Fruit fly (Drosophila melanogaster) whole organism, embryonic: ENCODE results near the gene CG5849.

Source experiments
- BtbVII ChIP-seq: fragments of 200-800 bp; sonication (Bioruptor generic); optimal IDR thresholded peaks from 3 replicates; lab custom pipeline; 2017; ENCODE audit warnings: missing biosample characterization, mild to moderate bottlenecking, missing genetic modification characterization
- CG11695 ChIP-seq: fragments of 200-800 bp; sonication (Bioruptor generic); IDR thresholded peaks from 3 replicates; pipeline ENCODE4 v1.3.6; 2022; ENCODE audit warnings: missing biosample characterization, missing genetic modification characterization
- CG12391 ChIP-seq: fragments of 200-800 bp; sonication (Bioruptor generic); optimal IDR thresholded peaks from 3 replicates; lab custom pipeline; 2018; ENCODE audit warnings: missing biosample characterization, mild to moderate bottlenecking, missing genetic modification characterization, moderate library complexity
- CG12659 ChIP-seq: fragments of 200-800 bp; sonication (Bioruptor generic); optimal IDR thresholded peaks from 3 replicates; lab custom pipeline; 2017; ENCODE audit warnings: mild to moderate bottlenecking, missing biosample characterization, missing genetic modification reagents, missing genetic modification characterization
- CG13424 ChIP-seq: fragments of 200-800 bp; sonication (Bioruptor generic); optimal IDR thresholded peaks from 2 replicates; lab custom pipeline; 2019; ENCODE audit warnings: missing biosample characterization, mild to moderate bottlenecking, missing genetic modification characterization, moderate library complexity
- CG14710 ChIP-seq: fragments of 200-800 bp; sonication (Bioruptor generic); optimal IDR thresholded peaks from 3 replicates; lab custom pipeline; 2019; ENCODE audit warnings: missing biosample characterization, mild to moderate bottlenecking, missing genetic modification characterization, moderate library complexity
- CG16813 ChIP-seq: fragments of 200-800 bp; sonication (Bioruptor generic); IDR thresholded peaks from 3 replicates; pipeline ENCODE4 v1.3.6; 2022; ENCODE audit warnings: missing biosample characterization, missing genetic modification characterization; ENCODE audit not compliant: partially characterized antibody
- CG17359 ChIP-seq: fragments of 200-800 bp; sonication (Bioruptor generic); optimal IDR thresholded peaks from 3 replicates; lab custom pipeline; 2018; ENCODE audit warnings: missing biosample characterization, mild to moderate bottlenecking, missing genetic modification characterization, moderate library complexity
- CG17361 ChIP-seq: fragments of 200-800 bp; sonication (Bioruptor generic); IDR thresholded peaks from 3 replicates; pipeline ENCODE4 v1.3.6; 2022; ENCODE audit warnings: missing biosample characterization, missing genetic modification characterization
- CG17385 ChIP-seq: fragments of 200-800 bp; sonication (Bioruptor generic); optimal IDR thresholded peaks from 3 replicates; lab custom pipeline; 2018; ENCODE audit warnings: missing biosample characterization, mild to moderate bottlenecking, missing genetic modification characterization
- CG2712 ChIP-seq: fragments of 200-800 bp; optimal IDR thresholded peaks from 3 replicates; lab custom pipeline; 2019; ENCODE audit warnings: missing biosample characterization, mild to moderate bottlenecking, missing genetic modification characterization, moderate library complexity
- CG30431 ChIP-seq: fragments of 200-800 bp; sonication (Bioruptor generic); optimal IDR thresholded peaks from 2 replicates; lab custom pipeline; 2017; ENCODE audit warnings: missing biosample characterization, missing genetic modification characterization
- CG31441 ChIP-seq: fragments of 200-800 bp; sonication (Bioruptor generic); IDR thresholded peaks from 2 replicates; pipeline ENCODE4 v1.3.6; 2022; ENCODE audit warnings: missing biosample characterization, missing genetic modification characterization
- CG4360 ChIP-seq: fragments of 200-800 bp; sonication (Bioruptor generic); IDR thresholded peaks from 2 replicates; pipeline ENCODE4 v1.3.6; 2022; ENCODE audit warnings: missing biosample characterization, missing genetic modification characterization
- CG4424 ChIP-seq: fragments of 200-800 bp; sonication (Bioruptor generic); optimal IDR thresholded peaks from 3 replicates; lab custom pipeline; 2016; ENCODE audit warnings: missing biosample characterization, missing genetic modification characterization
- CG7839 ChIP-seq: fragments of 200-800 bp; sonication (Bioruptor generic); optimal IDR thresholded peaks from 3 replicates; lab custom pipeline; 2018; ENCODE audit warnings: missing biosample characterization, mild to moderate bottlenecking, missing genetic modification characterization, moderate library complexity
- CG7963 ChIP-seq: fragments of 200-800 bp; sonication (Bioruptor generic); IDR thresholded peaks from 3 replicates; pipeline ENCODE4 v1.3.6; 2022; ENCODE audit warnings: missing biosample characterization, missing genetic modification characterization; ENCODE audit not compliant: partially characterized antibody
- CG8388 ChIP-seq: fragments of 200-800 bp; sonication (Bioruptor generic); optimal IDR thresholded peaks from 2 replicates; lab custom pipeline; 2019; ENCODE audit warnings: missing biosample characterization, mild to moderate bottlenecking, missing genetic modification characterization, moderate library complexity
- CG9817 ChIP-seq: fragments of 200-800 bp; sonication (Bioruptor generic); optimal IDR thresholded peaks from 2 replicates; lab custom pipeline; 2018; ENCODE audit warnings: missing biosample characterization, mild to moderate bottlenecking, missing genetic modification characterization, moderate library complexity
- HLH3B ChIP-seq: fragments of 200-800 bp; sonication (Bioruptor generic); IDR thresholded peaks from 2 replicates; pipeline ENCODE4 v1.3.6; 2022; ENCODE audit warnings: missing biosample characterization, missing genetic modification characterization
- Hmr ChIP-seq: fragments of 200-800 bp; sonication (Bioruptor generic); optimal IDR thresholded peaks from 3 replicates; lab custom pipeline; 2017; ENCODE audit warnings: mild to moderate bottlenecking, missing biosample characterization, missing genetic modification reagents, missing genetic modification characterization
- Hr3 ChIP-seq: fragments of 200-800 bp; sonication (Bioruptor generic); optimal IDR thresholded peaks from 3 replicates; lab custom pipeline; 2016; ENCODE audit warnings: missing biosample characterization, missing genetic modification characterization
- Hr51 ChIP-seq, 2 experiments: fragments of 200-800 bp; sonication (Bioruptor generic); optimal IDR thresholded peaks; 2 replicates in 1 of 2; 3 replicates in 1 of 2; lab custom pipeline; 2016 to 2018; ENCODE audit warnings: missing biosample characterization in 2 of 2, missing genetic modification characterization in 2 of 2, mild to moderate bottlenecking in 1 of 2, moderate library complexity in 1 of 2
- Mad ChIP-seq: fragments of 200-800 bp; sonication (Bioruptor generic); optimal IDR thresholded peaks from 2 replicates; lab custom pipeline; 2016; ENCODE audit warnings: missing biosample characterization, missing genetic modification characterization
- NC2β ChIP-seq: fragments of 200-800 bp; sonication (Bioruptor generic); optimal IDR thresholded peaks from 2 replicates; lab custom pipeline; 2016; ENCODE audit warnings: missing biosample characterization, missing genetic modification characterization
- PHDP ChIP-seq: fragments of 200-800 bp; sonication (Bioruptor generic); optimal IDR thresholded peaks from 3 replicates; lab custom pipeline; 2018; ENCODE audit warnings: missing biosample characterization, mild to moderate bottlenecking, missing genetic modification characterization, moderate library complexity
- Sox102F ChIP-seq: fragments of 200-800 bp; sonication (Bioruptor generic); optimal IDR thresholded peaks from 2 replicates; lab custom pipeline; 2018; ENCODE audit warnings: missing biosample characterization, mild to moderate bottlenecking, missing genetic modification characterization, moderate library complexity
- Ssrp ChIP-seq: fragments of 200-800 bp; sonication (Bioruptor generic); optimal IDR thresholded peaks from 2 replicates; lab custom pipeline; 2018; ENCODE audit warnings: missing biosample characterization, mild to moderate bottlenecking, missing genetic modification characterization, moderate library complexity
- Xbp1 ChIP-seq: fragments of 200-800 bp; sonication (Bioruptor generic); optimal IDR thresholded peaks from 3 replicates; lab custom pipeline; 2016; ENCODE audit warnings: missing biosample characterization, mild to moderate bottlenecking, missing genetic modification characterization
- bcd ChIP-seq: fragments of 200-800 bp; sonication (Bioruptor generic); optimal IDR thresholded peaks from 2 replicates; lab custom pipeline; 2017; ENCODE audit warnings: missing biosample characterization, mild to moderate bottlenecking, missing genetic modification characterization
- bsh ChIP-seq, 2 experiments: fragments of 200-800 bp; sonication (Bioruptor generic); optimal IDR thresholded peaks; 2 replicates each; lab custom pipeline; 2017 to 2018; ENCODE audit warnings: mild to moderate bottlenecking in 2 of 2, missing biosample characterization in 2 of 2, missing genetic modification characterization in 2 of 2, moderate library complexity in 1 of 2
- ci ChIP-seq: fragments of 200-800 bp; sonication (Bioruptor generic); IDR thresholded peaks from 3 replicates; pipeline ENCODE4 v1.3.6; 2022; ENCODE audit warnings: missing biosample characterization, missing genetic modification characterization
- crc ChIP-seq: fragments of 200-800 bp; sonication (Bioruptor generic); optimal IDR thresholded peaks from 2 replicates; lab custom pipeline; 2016; ENCODE audit warnings: missing biosample characterization, missing genetic modification characterization
- gem ChIP-seq: fragments of 200-800 bp; sonication (Bioruptor generic); optimal IDR thresholded peaks from 2 replicates; lab custom pipeline; 2019; ENCODE audit warnings: missing biosample characterization, mild to moderate bottlenecking, missing genetic modification characterization, moderate library complexity
- grau ChIP-seq: fragments of 200-800 bp; optimal IDR thresholded peaks from 3 replicates; lab custom pipeline; 2019; ENCODE audit warnings: missing biosample characterization, mild to moderate bottlenecking, missing genetic modification characterization, moderate library complexity
- hkb ChIP-seq, 2 experiments: fragments of 200-800 bp in 1 of 2; fragments of >200 bp in 1 of 2; sonication (Bioruptor generic) in 1 of 2; IDR thresholded peaks in 1 of 2; optimal IDR thresholded peaks in 1 of 2; 2 replicates each; pipeline versions ENCODE4 v1.3.6 to Lab custom; 2017 to 2022; ENCODE audit warnings: missing biosample characterization in 1 of 2, missing genetic modification characterization in 1 of 2
- nau ChIP-seq: fragments of 200-800 bp; sonication (Bioruptor generic); optimal IDR thresholded peaks from 3 replicates; lab custom pipeline; 2017; ENCODE audit warnings: missing biosample characterization, mild to moderate bottlenecking, missing genetic modification characterization, missing genetic modification reagents
- sc ChIP-seq, 3 experiments: fragments of >200 bp in 2 of 3; fragments of 200-800 bp in 1 of 3; sonication (Bioruptor generic) in 1 of 3; optimal IDR thresholded peaks; 2 replicates in 2 of 3; 3 replicates in 1 of 3; lab custom pipeline; 2017; ENCODE audit warnings: mild to moderate bottlenecking in 1 of 3, missing biosample characterization in 1 of 3, missing genetic modification characterization in 1 of 3, missing genetic modification reagents in 1 of 3
- sens ChIP-seq: fragments of 200-800 bp; sonication (Bioruptor generic); peaks from one replicate; lab custom pipeline; 2016; ENCODE audit warnings: missing biosample characterization, missing genetic modification characterization
- sug ChIP-seq: fragments of 200-800 bp; optimal IDR thresholded peaks from 2 replicates; lab custom pipeline; 2019; ENCODE audit warnings: missing biosample characterization, mild to moderate bottlenecking, missing genetic modification characterization, moderate library complexity
- tin ChIP-seq: fragments of 200-800 bp; sonication (Bioruptor generic); optimal IDR thresholded peaks from 3 replicates; lab custom pipeline; 2016; ENCODE audit warnings: missing biosample characterization, missing genetic modification characterization
- tup ChIP-seq: fragments of 200-800 bp; sonication (Bioruptor generic); optimal IDR thresholded peaks from 2 replicates; lab custom pipeline; 2016; ENCODE audit warnings: missing biosample characterization, mild to moderate bottlenecking, missing genetic modification characterization, moderate library complexity
- wor ChIP-seq: fragments of 200-800 bp; sonication (Bioruptor generic); IDR thresholded peaks from 2 replicates; pipeline ENCODE4 v1.3.6; 2022; ENCODE audit warnings: missing biosample characterization, missing genetic modification characterization

Gene CG5849

dm6 chr3R:21703346-21703745, 36.6 kb upstream of the CG5849 start (continued):
- TF ChIP-seq CG4424 (GFP tag; lab: Kevin White, UChicago), result peak; percentile 5
- no peak for TF ChIP-seq sc (optimal IDR thresholded peaks at IDR 0.05; lab: Kevin White, UChicago)
- no peak for TF ChIP-seq sc (GFP tag; optimal IDR thresholded peaks at IDR 0.05; lab: Kevin White, UChicago)
- peak; percentile 0 for TF ChIP-seq BtbVII (GFP tag; lab: Kevin White, UChicago)
- peak; percentile 32 for TF ChIP-seq CG17359 (tag; lab: Kevin White, UChicago)
- peak; percentile 17 for TF ChIP-seq Mad
- TF ChIP-seq HLH3B, result peak; percentile 44; the same call in 1 of the 2 replicates
- TF ChIP-seq wor (GFP tag; lab: Robert Waterston, UW), result 0 out of 2 replicates have a peak, but pooled peaks have one; percentile 12
- no peak for TF ChIP-seq CG14710 (tag; lab: Kevin White, UChicago)
- TF ChIP-seq CG7963, result no peak
- TF ChIP-seq Hr51 (GFP tag; optimal IDR thresholded peaks at IDR 0.05; lab: Kevin White, UChicago), result peak in 1 of 2 experiments; percentile 58
- no peak for TF ChIP-seq NC2β
- no peak for TF ChIP-seq CG16813 (GFP tag; lab: Robert Waterston, UW)
- no peak for TF ChIP-seq crc (GFP tag; lab: Kevin White, UChicago)
- peak; percentile 4 for TF ChIP-seq Hr3 (GFP tag; lab: Kevin White, UChicago)
- TF ChIP-seq tin (GFP tag; lab: Kevin White, UChicago), result peak; percentile 5
- 0 out of 3 replicates have a peak, but pooled peaks have one; percentile 15 for TF ChIP-seq CG11695 (GFP tag; lab: Robert Waterston, UW)
- TF ChIP-seq grau, result peak; percentile 36
- TF ChIP-seq Sox102F (GFP tag; lab: Kevin White, UChicago), result peak; percentile 69
- TF ChIP-seq PHDP (tag; lab: Kevin White, UChicago), result peak; percentile 8
- TF ChIP-seq CG8388 (GFP tag; lab: Kevin White, UChicago), result peak; percentile 2
- TF ChIP-seq CG17361 (GFP tag; lab: Robert Waterston, UW), result 0 out of 3 replicates have a peak, but pooled peaks have one; percentile 25
- peak; percentile 61 for TF ChIP-seq sens (GFP tag; lab: Kevin White, UChicago)
- TF ChIP-seq ci, result 0 out of 3 replicates have a peak, but pooled peaks have one; percentile 28
- TF ChIP-seq hkb (optimal IDR thresholded peaks at IDR 0.05; lab: Kevin White, UChicago), result no peak
- TF ChIP-seq hkb (GFP tag; IDR thresholded peaks at IDR 0.05; lab: Robert Waterston, UW), result 0 out of 2 replicates have a peak, but pooled peaks have one; percentile 37
- TF ChIP-seq CG30431 (GFP tag; lab: Kevin White, UChicago), result peak; percentile 4
- peak; percentile 8 for TF ChIP-seq Ssrp (tag; lab: Kevin White, UChicago)
- no peak for TF ChIP-seq tup
- no peak for TF ChIP-seq nau (GFP tag; lab: Kevin White, UChicago)
- TF ChIP-seq CG4360, result no peak
- TF ChIP-seq CG13424 (tag; lab: Kevin White, UChicago), result peak; percentile 32
- TF ChIP-seq CG12659, result peak; percentile 8
- peak; percentile 0 for TF ChIP-seq bcd
- TF ChIP-seq bsh (GFP tag; optimal IDR thresholded peaks at IDR 0.05; lab: Kevin White, UChicago), result peak in 1 of 2 experiments; percentile 6
- TF ChIP-seq CG12391 (tag; lab: Kevin White, UChicago), result peak; percentile 33
- no peak for TF ChIP-seq sug (tag; lab: Kevin White, UChicago)
- peak; percentile 13 for TF ChIP-seq CG17385 (GFP tag; lab: Kevin White, UChicago)
- peak; percentile 62 for TF ChIP-seq gem (tag; lab: Kevin White, UChicago)
- TF ChIP-seq CG31441 (GFP tag; lab: Robert Waterston, UW), result peak; percentile 60
- no peak for TF ChIP-seq Hmr (GFP tag; lab: Kevin White, UChicago)
- TF ChIP-seq Xbp1 (GFP tag; lab: Kevin White, UChicago), result peak; percentile 17
- peak; percentile 24 for TF ChIP-seq CG7839
- peak; percentile 0 for TF ChIP-seq CG9817 (tag; lab: Kevin White, UChicago)
- peak; percentile 35 for TF ChIP-seq CG2712 (tag; lab: Kevin White, UChicago)
- TF ChIP-seq, all 482 proteins: peak for 67
